Worm (Caenorhabditis elegans) whole organism, L4 larva: ENCODE results near the gene gvd-1.

Experiments used
- ZK546.5 ChIP-seq, 2 experiments: sonication (generic microtip); optimal IDR thresholded peaks; 2 replicates each; lab custom pipeline; 2017; ENCODE audit warnings: missing biosample characterization in 2 of 2, missing genetic modification characterization in 2 of 2
- lin-13 ChIP-seq: fragments of 150-350 bp; optimal IDR thresholded peaks from 2 replicates; lab custom pipeline; 2014; ENCODE audit warnings: missing biosample characterization, missing genetic modification reagents, missing genetic modification characterization
- nhr-11 ChIP-seq: fragments of 150-350 bp; optimal IDR thresholded peaks from 2 replicates; lab custom pipeline; 2014; ENCODE audit warnings: missing biosample characterization, missing genetic modification characterization
- snpc-4 ChIP-seq: fragments of 150-350 bp; optimal IDR thresholded peaks from 2 replicates; lab custom pipeline; 2014; ENCODE audit warnings: missing biosample characterization, missing genetic modification characterization
- tag-97 ChIP-seq: fragments of 200-800 bp; sonication (Bioruptor generic); IDR thresholded peaks from 2 replicates; pipeline ENCODE4 v1.3.6; 2022; ENCODE audit warnings: missing genetic modification characterization, missing compliant biosample characterization
- tra-1 ChIP-seq: fragments of 200-800 bp; sonication (Bioruptor generic); IDR thresholded peaks from 2 replicates; pipeline ENCODE4 v1.3.6; 2022; ENCODE audit warnings: missing genetic modification reagents, missing genetic modification characterization, missing compliant biosample characterization

Gene gvd-1

DNA sequence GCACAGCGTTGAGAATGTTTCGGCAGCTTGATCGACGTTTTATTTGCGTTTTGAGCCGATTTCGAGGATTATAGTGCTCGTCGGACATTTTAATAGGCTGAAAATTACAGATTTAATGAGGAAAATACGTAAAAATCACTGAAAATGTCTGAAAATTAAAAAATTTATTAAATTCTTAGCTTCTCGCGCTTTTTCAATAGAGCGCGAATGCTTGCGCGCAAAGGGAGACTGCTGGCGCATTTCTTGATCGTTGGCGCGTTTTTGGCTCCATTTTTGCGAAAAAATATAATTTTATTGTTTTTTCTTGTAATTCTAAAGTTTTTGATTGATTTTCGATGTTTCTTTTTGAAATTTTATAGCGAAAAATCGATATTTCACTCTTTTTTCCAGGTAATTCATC lies 46.9 kb downstream of the gvd-1 start, which contains the start of the genes dnsn-1 and C24H12.4 (continued):
- TF ChIP-seq lin-13 (peak; percentile 74), tag-97 (GFP tag; lab: Robert Waterston, UW) (no peak), ZK546.5 (tag; optimal IDR thresholded peaks at IDR 0.05; lab: Kevin White, UChicago) (peak in 1 of 2 experiments; percentile 33), tra-1 (GFP tag; lab: Robert Waterston, UW) (no peak; the same call in 1 of the 2 replicates), nhr-11 (peak; percentile 82), snpc-4 (tag; lab: Kevin White, UChicago) (no peak)
